Worm (Caenorhabditis elegans) whole organism, L1 larva: ENCODE results near the gene C54H2.4.

ENCODE experiments used
- C34B4.2 ChIP-seq: sonication (generic microtip); optimal IDR thresholded peaks from 2 replicates; lab custom pipeline; 2017; ENCODE audit warnings: mild to moderate bottlenecking, missing genetic modification characterization, missing compliant biosample characterization
- Y116A8C.19 ChIP-seq: sonication (generic microtip); optimal IDR thresholded peaks from 2 replicates; lab custom pipeline; 2016; ENCODE audit warnings: missing compliant biosample characterization, missing genetic modification characterization, borderline replicate concordance
- aha-1 ChIP-seq: fragments of 150-350 bp; optimal IDR thresholded peaks from 2 replicates; lab custom pipeline; 2014; ENCODE audit warnings: missing biosample characterization, missing genetic modification characterization
- alr-1 ChIP-seq: fragments of 200-800 bp; sonication (Bioruptor generic); optimal IDR thresholded peaks from 2 replicates; lab custom pipeline; 2018; ENCODE audit warnings: borderline replicate concordance, mild to moderate bottlenecking, missing genetic modification characterization, missing compliant biosample characterization
- ama-1 ChIP-seq: fragments of 150-350 bp; optimal IDR thresholded peaks from 2 replicates; lab custom pipeline; 2014
- blmp-1 ChIP-seq: fragments of 150-350 bp; optimal IDR thresholded peaks from 2 replicates; lab custom pipeline; 2014; ENCODE audit warnings: missing biosample characterization, missing genetic modification characterization
- ceh-63 ChIP-seq: fragments of 200-800 bp; sonication (Bioruptor generic); optimal IDR thresholded peaks from 2 replicates; lab custom pipeline; 2018; ENCODE audit warnings: mild to moderate bottlenecking, missing genetic modification characterization, missing compliant biosample characterization
- ceh-8 ChIP-seq: fragments of 200-800 bp; sonication (Bioruptor generic); optimal IDR thresholded peaks from 2 replicates; lab custom pipeline; 2018; ENCODE audit warnings: mild to moderate bottlenecking, missing genetic modification characterization, moderate library complexity, missing compliant biosample characterization
- ceh-88 ChIP-seq: fragments of 200-800 bp; sonication (Bioruptor generic); IDR thresholded peaks from 2 replicates; pipeline ENCODE4 v1.3.6; 2022; ENCODE audit warnings: missing genetic modification characterization, missing compliant biosample characterization
- ceh-90 ChIP-seq: sonication (generic microtip); optimal IDR thresholded peaks from 2 replicates; lab custom pipeline; 2016; ENCODE audit warnings: missing genetic modification characterization, missing compliant biosample characterization
- ces-1 ChIP-seq: fragments of 150-350 bp; optimal IDR thresholded peaks from 2 replicates; lab custom pipeline; 2014; ENCODE audit warnings: missing biosample characterization, missing genetic modification reagents, missing genetic modification characterization
- dpl-1 ChIP-seq, 3 experiments: fragments of 150-350 bp in 2 of 3; sonication (generic microtip) in 1 of 3; optimal IDR thresholded peaks; 2 replicates each; lab custom pipeline; 2014 to 2017; ENCODE audit warnings: missing biosample characterization in 3 of 3, missing genetic modification characterization in 3 of 3, missing genetic modification reagents in 3 of 3
- dsc-1 ChIP-seq: sonication (generic microtip); optimal IDR thresholded peaks from 2 replicates; lab custom pipeline; 2016; ENCODE audit warnings: mild to moderate bottlenecking, missing genetic modification characterization, missing compliant biosample characterization
- efl-1 ChIP-seq, 4 experiments: fragments of 150-350 bp; optimal IDR thresholded peaks in 3 of 4; peaks in 1 of 4; 1 replicate in 1 of 4; 2 replicates in 3 of 4; lab custom pipeline; 2014; ENCODE audit warnings: missing biosample characterization in 2 of 4, missing genetic modification characterization in 2 of 4, missing genetic modification reagents in 2 of 4
- egl-13 ChIP-seq: sonication (generic microtip); optimal IDR thresholded peaks from 2 replicates; lab custom pipeline; 2016; ENCODE audit warnings: missing genotype, missing genetic modification reagents, missing genetic modification characterization, missing compliant biosample characterization
- egl-27 ChIP-seq, 2 experiments: fragments of 150-350 bp in 1 of 2; sonication (generic microtip); optimal IDR thresholded peaks; 3 replicates each; lab custom pipeline; 2017 to 2018; ENCODE audit warnings: missing biosample characterization in 2 of 2, missing genetic modification characterization in 2 of 2, missing genetic modification reagents in 2 of 2
- ets-5 ChIP-seq: fragments of 200-800 bp; sonication (Bioruptor generic); IDR thresholded peaks from 2 replicates; pipeline ENCODE4 v1.3.6; 2022; ENCODE audit warnings: missing genetic modification characterization, missing compliant biosample characterization
- fkh-10 ChIP-seq: sonication (generic microtip); optimal IDR thresholded peaks from 2 replicates; lab custom pipeline; 2017; ENCODE audit warnings: missing biosample characterization, missing genetic modification reagents, missing genetic modification characterization
- fkh-4 ChIP-seq: sonication (generic microtip); optimal IDR thresholded peaks from 2 replicates; lab custom pipeline; 2016; ENCODE audit warnings: missing compliant biosample characterization, missing genetic modification characterization, borderline replicate concordance
- fos-1 ChIP-seq: fragments of 150-350 bp; optimal IDR thresholded peaks from 2 replicates; lab custom pipeline; 2014; ENCODE audit warnings: missing biosample characterization, missing genetic modification characterization
- hlh-17 ChIP-seq: fragments of 200-800 bp; sonication (Bioruptor generic); optimal IDR thresholded peaks from 2 replicates; lab custom pipeline; 2018; ENCODE audit warnings: missing genetic modification characterization, mild to moderate bottlenecking, missing compliant biosample characterization, moderate library complexity, borderline replicate concordance
- hlh-4 ChIP-seq: sonication (generic microtip); optimal IDR thresholded peaks from 2 replicates; lab custom pipeline; 2016; ENCODE audit warnings: mild to moderate bottlenecking, missing genetic modification characterization, missing compliant biosample characterization
- jun-1 ChIP-seq: fragments of 150-350 bp; optimal IDR thresholded peaks from 2 replicates; lab custom pipeline; 2014; ENCODE audit warnings: missing biosample characterization, missing genetic modification reagents, missing genetic modification characterization
- lin-14 ChIP-seq: fragments of 200-800 bp; sonication (Bioruptor generic); optimal IDR thresholded peaks from 2 replicates; lab custom pipeline; 2018; ENCODE audit warnings: mild to moderate bottlenecking, missing genetic modification characterization, moderate library complexity, missing compliant biosample characterization
- lin-15B ChIP-seq: fragments of 150-350 bp; sonication (generic microtip); optimal IDR thresholded peaks from 3 replicates; lab custom pipeline; 2014; ENCODE audit warnings: missing biosample characterization, missing genetic modification characterization
- lin-35 ChIP-seq, 2 experiments: fragments of 150-350 bp; optimal IDR thresholded peaks; 2 replicates each; lab custom pipeline; 2014; ENCODE audit warnings: missing biosample characterization in 2 of 2, missing genetic modification characterization in 2 of 2, missing genetic modification reagents in 2 of 2
- lsy-2 ChIP-seq, 2 experiments: fragments of 150-350 bp; optimal IDR thresholded peaks; 2 replicates each; lab custom pipeline; 2014; ENCODE audit warnings: missing biosample characterization in 2 of 2, missing genetic modification characterization in 2 of 2
- mdl-1 ChIP-seq, 2 experiments: fragments of 150-350 bp; optimal IDR thresholded peaks; 2 replicates each; lab custom pipeline; 2014 to 2017; ENCODE audit warnings: missing biosample characterization in 2 of 2, missing genetic modification characterization in 2 of 2, inconsistent platforms in 1 of 2
- mef-2 ChIP-seq: fragments of 150-350 bp; optimal IDR thresholded peaks from 2 replicates; lab custom pipeline; 2014; ENCODE audit warnings: missing biosample characterization, missing genetic modification characterization
- mep-1 ChIP-seq: fragments of 150-350 bp; optimal IDR thresholded peaks from 2 replicates; lab custom pipeline; 2014; ENCODE audit warnings: missing biosample characterization, missing genetic modification characterization
- nhr-11 ChIP-seq: fragments of 150-350 bp; optimal IDR thresholded peaks from 2 replicates; lab custom pipeline; 2014; ENCODE audit warnings: missing biosample characterization, missing genetic modification characterization
- nhr-237 ChIP-seq: fragments of 150-350 bp; optimal IDR thresholded peaks from 2 replicates; lab custom pipeline; 2014; ENCODE audit warnings: missing biosample characterization, missing genetic modification characterization
- nhr-47 ChIP-seq: sonication (generic microtip); optimal IDR thresholded peaks from 2 replicates; lab custom pipeline; 2016; ENCODE audit warnings: mild to moderate bottlenecking, missing genetic modification characterization, moderate library complexity, missing compliant biosample characterization
- nhr-76 ChIP-seq: sonication (generic microtip); optimal IDR thresholded peaks from 2 replicates; lab custom pipeline; 2017; ENCODE audit warnings: missing biosample characterization, missing genetic modification characterization
- nhr-84 ChIP-seq: sonication (generic microtip); optimal IDR thresholded peaks from 2 replicates; lab custom pipeline; 2017; ENCODE audit warnings: missing biosample characterization, missing genetic modification characterization
- nhr-85 ChIP-seq: sonication (generic microtip); peaks from one replicate; lab custom pipeline; 2016; ENCODE audit warnings: missing genetic modification characterization, inconsistent platforms, missing compliant biosample characterization
- nhr-90 ChIP-seq: sonication (generic microtip); optimal IDR thresholded peaks from 2 replicates; lab custom pipeline; 2016; ENCODE audit warnings: mild to moderate bottlenecking, missing genetic modification characterization, missing compliant biosample characterization; ENCODE audit not compliant: poor library complexity
- pag-3 ChIP-seq: sonication (generic microtip); optimal IDR thresholded peaks from 2 replicates; lab custom pipeline; 2017; ENCODE audit warnings: missing genetic modification characterization, mild to moderate bottlenecking, missing compliant biosample characterization, antibody characterized with exemption, borderline replicate concordance; ENCODE audit not compliant: insufficient read depth
- pqm-1 ChIP-seq: sonication (generic microtip); optimal IDR thresholded peaks from 3 replicates; lab custom pipeline; 2017; ENCODE audit warnings: missing biosample characterization, missing genetic modification characterization
- rnt-1 ChIP-seq: sonication (generic microtip); optimal IDR thresholded peaks from 2 replicates; lab custom pipeline; 2016; ENCODE audit warnings: mild to moderate bottlenecking, missing genetic modification characterization, moderate library complexity, missing compliant biosample characterization
- tlp-1 ChIP-seq: fragments of 150-350 bp; optimal IDR thresholded peaks from 2 replicates; lab custom pipeline; 2014; ENCODE audit warnings: missing biosample characterization, missing genetic modification characterization
- unc-130 ChIP-seq: fragments of 150-350 bp; optimal IDR thresholded peaks from 2 replicates; lab custom pipeline; 2017; ENCODE audit warnings: missing biosample characterization, missing genetic modification characterization, inconsistent platforms
- unc-30 ChIP-seq: sonication (generic microtip); optimal IDR thresholded peaks from 2 replicates; lab custom pipeline; 2017; ENCODE audit warnings: missing biosample characterization, missing genetic modification characterization
- unc-86 ChIP-seq: sonication (generic microtip); optimal IDR thresholded peaks from 2 replicates; lab custom pipeline; 2016; ENCODE audit warnings: missing genetic modification characterization, missing compliant biosample characterization
- vab-15 ChIP-seq: sonication (generic microtip); optimal IDR thresholded peaks from 2 replicates; lab custom pipeline; 2017; ENCODE audit warnings: missing genotype, mild to moderate bottlenecking, missing genetic modification characterization, missing compliant biosample characterization
- zag-1 ChIP-seq: fragments of 150-350 bp; optimal IDR thresholded peaks from 2 replicates; lab custom pipeline; 2014; ENCODE audit warnings: missing biosample characterization, missing genetic modification characterization
- zip-4 ChIP-seq: fragments of 200-800 bp; sonication (Bioruptor generic); optimal IDR thresholded peaks from 2 replicates; lab custom pipeline; 2018; ENCODE audit warnings: mild to moderate bottlenecking, missing genetic modification characterization, moderate library complexity, missing compliant biosample characterization
- ztf-4 ChIP-seq: fragments of 150-350 bp; optimal IDR thresholded peaks from 2 replicates; lab custom pipeline; 2014; ENCODE audit warnings: missing biosample characterization, missing genetic modification characterization

Gene C54H2.4

DNA sequence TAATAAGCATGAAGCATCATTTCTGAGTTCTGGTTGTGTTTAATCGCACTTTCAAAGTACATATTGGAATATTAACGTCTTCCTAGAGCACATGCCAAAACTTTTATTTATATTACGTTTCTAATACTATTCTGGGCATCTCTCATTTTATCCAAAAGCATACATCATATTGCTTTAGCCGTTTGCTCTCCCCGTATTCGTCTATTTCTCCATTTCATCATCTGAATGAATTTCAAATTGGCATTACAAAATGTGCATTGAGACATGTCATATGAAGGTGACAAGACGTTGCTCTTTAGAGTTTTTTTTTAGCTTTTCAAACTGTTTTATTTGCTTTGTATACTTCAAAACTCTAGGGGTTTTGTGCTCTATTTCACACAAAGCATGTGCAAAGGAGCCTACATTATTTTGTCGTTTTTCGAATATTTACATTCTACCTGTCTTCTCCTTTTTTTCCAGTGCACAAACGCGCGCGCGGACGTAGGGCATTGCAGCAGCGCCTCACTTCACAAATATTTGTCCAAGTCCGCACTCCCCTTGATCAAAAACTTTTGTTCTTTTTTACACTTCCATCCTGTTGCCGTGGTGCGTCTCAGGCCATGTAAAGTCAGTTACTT lies 2.1 kb upstream of the C54H2.4 start:
- no peak for TF ChIP-seq tlp-1 (tag; lab: Kevin White, UChicago)
- TF ChIP-seq hlh-4 (tag; lab: Kevin White, UChicago): no peak
- TF ChIP-seq ceh-88: no peak
- TF ChIP-seq pag-3 (tag; lab: Kevin White, UChicago): no peak
- TF ChIP-seq unc-30 (tag; lab: Kevin White, UChicago): no peak
- no peak for TF ChIP-seq nhr-11 (tag; lab: Kevin White, UChicago)
- TF ChIP-seq C34B4.2: no peak
- TF ChIP-seq Y116A8C.19: no peak
- TF ChIP-seq ceh-63: peak; percentile 70
- TF ChIP-seq ceh-8 (GFP tag; lab: Kevin White, UChicago): no peak
- no peak for TF ChIP-seq nhr-76 (tag; lab: Kevin White, UChicago)
- TF ChIP-seq jun-1: peak; percentile 19
- no peak for TF ChIP-seq fos-1 (tag; lab: Kevin White, UChicago)
- no peak for TF ChIP-seq aha-1 (tag; lab: Kevin White, UChicago)
- no peak for TF ChIP-seq ztf-4 (tag; lab: Kevin White, UChicago)

DNA sequence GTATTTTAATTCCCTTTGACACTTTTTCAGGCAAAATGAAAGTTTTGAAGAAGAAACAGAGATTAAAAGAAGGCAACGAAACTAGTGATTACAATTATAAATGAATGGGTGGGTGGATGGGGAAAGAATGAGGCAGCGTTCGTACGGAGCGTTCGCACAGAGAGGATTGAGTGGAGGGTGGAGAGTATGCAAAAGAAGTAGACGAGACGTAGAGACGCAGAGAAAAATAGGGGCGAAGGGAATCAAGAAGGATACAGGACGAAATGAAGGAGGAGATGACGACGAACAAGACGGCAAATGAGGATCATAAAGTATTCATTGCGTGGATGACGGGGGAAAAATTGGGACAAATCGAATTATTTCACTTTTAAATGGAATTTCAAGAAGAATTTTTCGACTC lies 5.8 kb downstream of the C54H2.4 start:
- TF ChIP-seq nhr-85 (tag; lab: Kevin White, UChicago): no peak
- TF ChIP-seq rnt-1: no peak
- TF ChIP-seq blmp-1: peak; percentile 18
- TF ChIP-seq efl-1 (optimal IDR thresholded peaks at IDR 0.05; lab: Kevin White, UChicago): no peak
- TF ChIP-seq efl-1 (GFP tag; optimal IDR thresholded peaks at IDR 0.05 in 1 of 2; lab: Kevin White, UChicago): no peak
- TF ChIP-seq ama-1 (lab: Kevin White, UChicago): no peak
- peak; percentile 49 for TF ChIP-seq lin-14 (GFP tag; lab: Kevin White, UChicago)
- TF ChIP-seq unc-86: no peak
- TF ChIP-seq mep-1: peak; percentile 49
- TF ChIP-seq lin-15B: no peak
- TF ChIP-seq dsc-1: peak; percentile 53

DNA sequence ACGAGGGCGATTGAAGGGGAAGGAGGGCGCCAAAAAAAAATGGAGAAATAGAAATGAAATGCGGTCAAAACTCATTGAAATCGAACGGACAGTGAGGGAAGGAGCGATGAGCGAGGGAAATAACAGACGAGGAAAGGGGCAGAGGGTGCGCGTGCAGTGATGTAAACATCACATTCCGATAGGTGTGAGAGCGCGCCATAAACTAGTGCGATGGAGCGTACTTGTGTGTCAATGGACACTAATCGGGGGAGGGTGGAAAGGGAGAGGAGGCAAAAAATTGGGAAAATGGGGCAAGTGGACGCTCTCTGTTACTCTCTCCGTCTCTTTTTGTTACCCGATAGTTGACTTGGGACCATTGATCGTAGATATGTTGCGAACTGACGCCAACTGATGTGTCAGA lies 6.6 kb downstream of the C54H2.4 start:
- TF ChIP-seq egl-13 (tag; lab: Kevin White, UChicago): peak; percentile 47
- no peak for TF ChIP-seq jun-1
- TF ChIP-seq ces-1 (GFP tag; lab: Kevin White, UChicago): no peak
- TF ChIP-seq alr-1: no peak
- peak; percentile 4 for TF ChIP-seq fkh-10
- peak; percentile 65 to 79 for TF ChIP-seq lin-35 (GFP tag; optimal IDR thresholded peaks at IDR 0.05; lab: Kevin White, UChicago)
- TF ChIP-seq hlh-17 (GFP tag; lab: Kevin White, UChicago): no peak
- no peak for TF ChIP-seq ceh-88
- peak; percentile 9 for TF ChIP-seq vab-15 (tag; lab: Kevin White, UChicago)
- TF ChIP-seq ceh-90 (tag; lab: Kevin White, UChicago): no peak
- no peak for TF ChIP-seq ceh-8 (GFP tag; lab: Kevin White, UChicago)
- TF ChIP-seq nhr-90: peak; percentile 4
- peak; percentile 18 for TF ChIP-seq unc-86
- peak; percentile 93 for TF ChIP-seq lin-14 (GFP tag; lab: Kevin White, UChicago)
- no peak for TF ChIP-seq ets-5 (GFP tag; lab: Robert Waterston, UW)
- peak in 1 of 2 experiments; percentile 63 for TF ChIP-seq mdl-1 (tag; optimal IDR thresholded peaks at IDR 0.05; lab: Kevin White, UChicago)
- TF ChIP-seq unc-30 (tag; lab: Kevin White, UChicago): no peak
- TF ChIP-seq nhr-47 (tag; lab: Kevin White, UChicago): peak; percentile 45
- no peak for TF ChIP-seq zag-1
- no peak for TF ChIP-seq ceh-63
- no peak for TF ChIP-seq pqm-1
- TF ChIP-seq nhr-237 (tag; lab: Kevin White, UChicago): no peak
- TF ChIP-seq nhr-85 (tag; lab: Kevin White, UChicago): peak; percentile 78
- peak; percentile 25 to 66 (median 44) for TF ChIP-seq dpl-1 (GFP tag; optimal IDR thresholded peaks at IDR 0.05; lab: Kevin White, UChicago)
- no peak for TF ChIP-seq mef-2 (tag; lab: Kevin White, UChicago)
- peak; percentile 29 for TF ChIP-seq unc-130 (tag; lab: Kevin White, UChicago)
- TF ChIP-seq pag-3 (tag; lab: Kevin White, UChicago): no peak
- TF ChIP-seq nhr-84 (tag; lab: Kevin White, UChicago): no peak
- TF ChIP-seq egl-27 (tag; optimal IDR thresholded peaks at IDR 0.05; lab: Kevin White, UChicago): no peak
- TF ChIP-seq dsc-1: peak; percentile 12
- peak; percentile 39 to 75 for TF ChIP-seq lsy-2 (tag; optimal IDR thresholded peaks at IDR 0.05; lab: Kevin White, UChicago)
- TF ChIP-seq fkh-4 (tag; lab: Kevin White, UChicago): no peak
- no peak for TF ChIP-seq zip-4 (GFP tag; lab: Kevin White, UChicago)
